Fruit fly (Drosophila melanogaster): ENCODE data around the gene ScsbetaG.

DNA sequence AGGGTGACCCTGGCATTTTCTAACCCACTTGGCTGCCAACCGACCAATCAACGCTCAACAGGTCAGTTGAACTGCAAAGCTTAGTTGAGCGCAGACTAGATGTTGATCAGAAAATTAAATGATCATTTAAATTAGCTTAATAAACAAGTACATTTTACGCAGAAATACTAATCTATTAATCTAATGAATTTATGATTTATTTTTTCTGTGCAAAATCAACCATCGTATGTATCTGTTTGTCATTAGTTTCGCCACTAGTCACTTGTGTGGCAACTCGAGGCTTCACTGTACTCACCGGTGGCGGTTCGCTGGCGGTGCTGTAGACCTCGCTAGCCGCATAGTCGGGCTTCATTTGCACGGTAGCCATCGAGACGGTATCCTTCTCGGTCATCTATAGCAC lies 13.1 kb upstream of the ScsbetaG start:
- TF ChIP-seq CG9705 (GFP tag; optimal IDR thresholded peaks at IDR 0.05) = no peak
- TF ChIP-seq br (GFP tag; optimal IDR thresholded peaks at IDR 0.05) = no peak
- TF ChIP-seq lola (GFP tag; optimal IDR thresholded peaks at IDR 0.05) = no peak
- no peak for TF ChIP-seq Hr78 (GFP tag; optimal IDR thresholded peaks at IDR 0.05)
- TF ChIP-seq psq (GFP tag; optimal IDR thresholded peaks at IDR 0.05) = no peak

All from whole organism, wandering third instar larva.